Worm (Caenorhabditis elegans): ENCODE measurements around the gene F32D8.15.

The F32D8.15 gene

DNA sequence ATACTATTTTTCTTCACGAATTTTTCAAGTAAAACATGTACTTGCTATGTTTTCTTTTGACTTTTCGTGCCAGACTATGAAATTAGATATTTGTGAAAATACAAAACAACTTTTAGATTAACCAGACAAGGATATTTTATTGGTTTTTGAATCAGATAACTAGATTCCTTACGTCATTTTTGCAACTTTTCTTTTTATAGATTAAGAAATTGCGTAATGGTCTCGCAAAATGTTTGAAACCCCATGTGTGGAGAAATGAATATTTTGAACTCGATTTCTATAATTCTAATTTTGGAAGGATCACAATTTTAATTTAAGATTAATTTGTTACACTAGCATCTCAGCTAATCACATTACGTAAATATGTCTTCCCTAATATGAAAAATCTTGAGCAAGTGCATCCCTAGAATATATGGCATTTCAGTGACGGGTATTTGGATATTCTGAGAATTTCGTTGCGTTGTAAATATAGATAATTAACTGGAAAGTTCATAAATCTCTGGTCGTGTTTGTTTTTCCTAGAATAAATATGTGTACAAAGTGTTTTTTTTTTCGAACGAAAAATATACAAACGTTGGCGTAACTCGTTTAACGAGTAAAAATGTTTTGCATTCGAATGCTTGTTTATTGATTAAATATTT lies 41.3 kb upstream of the F32D8.15 start:
- no peak for TF ChIP-seq sdc-2 (tag; optimal IDR thresholded peaks at IDR 0.05)
- TF ChIP-seq pqm-1 (tag; optimal IDR thresholded peaks at IDR 0.05): no peak
- no peak for TF ChIP-seq K02D7.2 (tag; optimal IDR thresholded peaks at IDR 0.05)
- TF ChIP-seq tbx-7 (tag; optimal IDR thresholded peaks at IDR 0.05): no peak
- TF ChIP-seq ceh-34 (tag; optimal IDR thresholded peaks at IDR 0.05): no peak
- TF ChIP-seq lin-11 (tag; optimal IDR thresholded peaks at IDR 0.05): no peak

DNA sequence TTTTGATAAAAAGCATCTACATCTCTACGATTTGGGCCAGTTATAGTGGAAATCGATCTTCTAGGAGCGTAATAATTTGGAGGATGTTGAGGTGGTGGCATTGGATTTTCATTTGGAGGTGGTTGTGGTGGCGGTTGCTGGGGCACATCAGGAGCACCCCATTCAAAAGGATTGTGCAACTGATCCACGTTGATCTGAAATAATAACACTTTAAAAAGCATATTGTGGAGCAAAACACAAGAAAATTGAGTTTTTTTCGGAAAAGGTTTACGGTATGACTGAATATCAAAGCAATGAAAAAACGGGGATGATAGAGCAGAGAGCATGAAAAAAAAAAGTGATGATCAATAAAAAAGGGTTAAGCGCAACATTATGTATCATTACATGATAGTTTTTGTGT lies 38.2 kb upstream of the F32D8.15 start, which contains the start of gene saeg-1:
saeg-1 (minus strand) TSS at position 101 of the 400 bp plus-strand sequence.
- TF ChIP-seq elt-4 (tag; optimal IDR thresholded peaks at IDR 0.05): no peak
- TF ChIP-seq madf-2 (tag; optimal IDR thresholded peaks at IDR 0.05): no peak
- TF ChIP-seq pat-9 (tag; optimal IDR thresholded peaks at IDR 0.05): no peak
- TF ChIP-seq unc-86 (tag; optimal IDR thresholded peaks at IDR 0.05): no peak
- TF ChIP-seq zip-5 (tag; optimal IDR thresholded peaks at IDR 0.05): no peak
- no peak for TF ChIP-seq K02D7.2 (tag; optimal IDR thresholded peaks at IDR 0.05)
- TF ChIP-seq nfya-1 (tag; optimal IDR thresholded peaks at IDR 0.05): no peak
- TF ChIP-seq C38D4.7 (GFP tag; optimal IDR thresholded peaks at IDR 0.05): no peak
- TF ChIP-seq sox-2 (GFP tag; IDR thresholded peaks at IDR 0.05): no peak
- no peak for TF ChIP-seq ahr-1 (tag; optimal IDR thresholded peaks at IDR 0.05)
- TF ChIP-seq ceh-45 (GFP tag; IDR thresholded peaks at IDR 0.05): no peak
- TF ChIP-seq hlh-8 (tag; optimal IDR thresholded peaks at IDR 0.05): no peak
- TF ChIP-seq mec-3 (tag; optimal IDR thresholded peaks at IDR 0.05; ENCODE audit: borderline replicate concordance): no peak
- no peak for TF ChIP-seq ceh-6 (GFP tag; optimal IDR thresholded peaks at IDR 0.05)
- no peak for TF ChIP-seq T23F11.4 (GFP tag; optimal IDR thresholded peaks at IDR 0.05)
- TF ChIP-seq elt-2 (tag; optimal IDR thresholded peaks at IDR 0.05): no peak
- no peak for TF ChIP-seq pax-1 (tag; optimal IDR thresholded peaks at IDR 0.05)
- TF ChIP-seq pqm-1 (tag; optimal IDR thresholded peaks at IDR 0.05): no peak
- TF ChIP-seq hlh-13 (GFP tag; optimal IDR thresholded peaks at IDR 0.05): no peak
- no peak for TF ChIP-seq ref-2 (tag; optimal IDR thresholded peaks at IDR 0.05)

DNA sequence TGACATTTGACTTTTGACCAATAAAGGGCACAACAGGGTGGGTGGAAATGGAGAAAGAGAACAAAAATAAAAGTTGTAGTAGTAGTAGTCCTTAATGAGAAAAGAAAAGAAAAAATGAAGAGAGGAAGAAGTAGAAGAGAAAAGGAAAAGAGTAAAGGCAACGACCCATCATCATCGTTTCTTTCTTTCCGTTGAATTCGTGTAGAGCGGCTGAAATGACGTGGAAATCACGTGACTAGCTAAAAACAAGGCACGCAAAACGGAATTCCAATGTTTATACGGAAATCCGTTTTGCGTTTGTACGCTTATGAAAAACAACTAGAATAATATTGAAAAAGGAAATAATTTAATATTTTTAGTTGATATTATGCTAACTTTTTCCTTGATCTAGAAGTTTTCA lies 36.3 kb upstream of the F32D8.15 start:
- TF ChIP-seq fkh-6 (tag; optimal IDR thresholded peaks at IDR 0.05) (no peak), hlh-30 (tag; optimal IDR thresholded peaks at IDR 0.05; ENCODE audit: insufficient read depth) (peak; percentile 42), unc-42 (tag; optimal IDR thresholded peaks at IDR 0.05) (no peak), ref-2 (tag; optimal IDR thresholded peaks at IDR 0.05) (no peak)

DNA sequence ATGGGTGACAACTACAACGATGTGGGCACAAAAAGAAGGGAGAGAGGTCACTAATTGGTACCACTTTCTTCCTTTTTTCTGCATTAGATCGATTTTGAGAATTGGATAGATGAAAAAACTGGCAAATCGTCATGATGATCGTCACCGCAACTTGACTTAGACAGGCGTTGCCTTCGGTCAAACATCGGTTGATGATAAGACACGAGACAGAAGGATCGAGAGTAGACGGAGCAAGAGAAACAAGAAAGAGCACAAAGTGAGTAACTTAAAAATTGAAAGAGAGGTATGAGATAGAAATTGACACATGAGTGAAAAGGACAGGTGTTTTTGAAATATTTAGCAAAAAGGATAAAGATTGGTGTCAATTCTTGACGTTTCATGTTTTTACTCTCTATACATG lies 33.8 kb upstream of the F32D8.15 start:
- TF ChIP-seq ceh-31 (tag; optimal IDR thresholded peaks at IDR 0.05): no peak

DNA sequence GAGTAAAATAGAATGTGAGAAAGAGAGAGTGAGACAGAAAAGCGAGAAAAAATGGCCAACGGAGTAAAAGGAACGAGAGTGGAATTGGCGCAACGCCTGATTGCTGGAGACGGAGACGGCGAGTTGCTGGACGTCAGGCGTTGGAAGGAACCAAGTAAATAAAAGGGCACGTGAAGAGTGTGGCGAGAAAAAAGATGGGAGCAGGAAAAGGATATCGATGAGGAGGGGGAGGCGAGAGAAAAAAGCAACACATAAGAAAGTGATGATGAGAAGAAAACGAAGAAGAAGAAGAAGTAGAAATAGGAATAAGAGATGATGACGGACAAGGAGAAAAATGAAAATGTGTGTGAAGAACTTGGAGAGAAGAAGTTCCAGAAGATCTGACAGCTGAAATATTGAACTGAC lies 32.4 kb upstream of the F32D8.15 start:
- TF ChIP-seq syd-9 (tag; optimal IDR thresholded peaks at IDR 0.05) (no peak), fkh-10 (GFP tag; optimal IDR thresholded peaks at IDR 0.05) (peak; percentile 17), pat-9 (tag; optimal IDR thresholded peaks at IDR 0.05) (no peak), ceh-30 (tag; optimal IDR thresholded peaks at IDR 0.05) (no peak), hlh-8 (tag; optimal IDR thresholded peaks at IDR 0.05) (no peak), C08G9.2 (tag; optimal IDR thresholded peaks at IDR 0.05) (peak; percentile 29), fkh-6 (tag; optimal IDR thresholded peaks at IDR 0.05) (no peak), sdc-2 (tag; optimal IDR thresholded peaks at IDR 0.05) (peak; percentile 22), elt-4 (tag; optimal IDR thresholded peaks at IDR 0.05) (no peak), ceh-31 (tag; optimal IDR thresholded peaks at IDR 0.05) (peak; percentile 58), tbx-2 (tag; optimal IDR thresholded peaks at IDR 0.05) (peak; percentile 20), che-1 (tag; optimal IDR thresholded peaks at IDR 0.05) (no peak), unc-42 (tag; optimal IDR thresholded peaks at IDR 0.05) (peak; percentile 88), ceh-18 (tag; optimal IDR thresholded peaks at IDR 0.05) (peak; percentile 81), odd-2 (tag; optimal IDR thresholded peaks at IDR 0.05) (no peak), npax-4 (tag; optimal IDR thresholded peaks at IDR 0.05) (no peak), pros-1 (tag; optimal IDR thresholded peaks at IDR 0.05) (peak; percentile 12), sox-4 (tag; optimal IDR thresholded peaks at IDR 0.05) (no peak), ama-1 (optimal IDR thresholded peaks at IDR 0.05) (no peak), ceh-48 (tag; optimal IDR thresholded peaks at IDR 0.05) (no peak), ttx-3 (tag; optimal IDR thresholded peaks at IDR 0.05) (no peak), F13H6.1 (tag; optimal IDR thresholded peaks at IDR 0.05) (peak; percentile 3), hlh-6 (tag; optimal IDR thresholded peaks at IDR 0.05) (no peak), hlh-30 (tag; optimal IDR thresholded peaks at IDR 0.05; ENCODE audit: insufficient read depth) (peak; percentile 45), ceh-14 (tag; optimal IDR thresholded peaks at IDR 0.05) (peak; percentile 35), nfya-1 (tag; optimal IDR thresholded peaks at IDR 0.05) (peak; percentile 47)

All from whole organism, late embryonic.